Fruit fly (Drosophila melanogaster) whole organism, embryonic: ENCODE results near the gene Rbf.
A peak's percentile ranks its signal among the peaks of the same experiment; 100 is the strongest.

ENCODE experiments used
- C15 ChIP-seq: fragments of 200-800 bp; sonication (Bioruptor generic); IDR thresholded peaks from 3 replicates; pipeline ENCODE4 v1.3.6; 2022; ENCODE audit warnings: missing biosample characterization, missing genetic modification characterization
- CG10209 ChIP-seq: fragments of 200-800 bp; sonication (Bioruptor generic); optimal IDR thresholded peaks from 3 replicates; lab custom pipeline; 2017; ENCODE audit warnings: missing biosample characterization, mild to moderate bottlenecking, missing genetic modification characterization, missing genetic modification reagents
- CG10267 ChIP-seq: fragments of 200-800 bp; sonication (Bioruptor generic); optimal IDR thresholded peaks from 2 replicates; lab custom pipeline; 2018; ENCODE audit warnings: missing biosample characterization, mild to moderate bottlenecking, missing genetic modification characterization, moderate library complexity
- CG12236 ChIP-seq: fragments of 200-800 bp; sonication (Bioruptor generic); optimal IDR thresholded peaks from 2 replicates; lab custom pipeline; 2016; ENCODE audit warnings: missing biosample characterization, missing genetic modification characterization
- CG14050 ChIP-seq: fragments of 200-800 bp; sonication (Bioruptor generic); IDR thresholded peaks from 3 replicates; pipeline ENCODE4 v1.3.6; 2022; ENCODE audit warnings: missing biosample characterization, missing genetic modification characterization
- CG1529 ChIP-seq: fragments of 200-800 bp; sonication (Bioruptor generic); optimal IDR thresholded peaks from 3 replicates; lab custom pipeline; 2018; ENCODE audit warnings: missing biosample characterization, missing genetic modification characterization
- CG15514 ChIP-seq: fragments of 200-800 bp; sonication (Bioruptor generic); optimal IDR thresholded peaks from 3 replicates; lab custom pipeline; 2017; ENCODE audit warnings: missing biosample characterization, missing genetic modification characterization, mild to moderate bottlenecking, moderate library complexity, missing genetic modification reagents
- CG2712 ChIP-seq: fragments of 200-800 bp; optimal IDR thresholded peaks from 3 replicates; lab custom pipeline; 2019; ENCODE audit warnings: missing biosample characterization, mild to moderate bottlenecking, missing genetic modification characterization, moderate library complexity
- CG2875 ChIP-seq: fragments of 200-800 bp; sonication (Bioruptor generic); optimal IDR thresholded peaks from 2 replicates; lab custom pipeline; 2017; ENCODE audit warnings: missing biosample characterization, mild to moderate bottlenecking, missing genetic modification characterization, missing genetic modification reagents
- CG3726 ChIP-seq: fragments of 200-800 bp; sonication (Bioruptor generic); IDR thresholded peaks from 3 replicates; pipeline ENCODE4, ENCODE4 v1.3.6; 2022; ENCODE audit warnings: missing biosample characterization, missing genetic modification characterization
- CG3838 ChIP-seq: fragments of 200-800 bp; sonication (Bioruptor generic); optimal IDR thresholded peaks from 3 replicates; lab custom pipeline; 2016; ENCODE audit warnings: missing biosample characterization, missing genetic modification characterization
- CG3847 ChIP-seq: fragments of 200-800 bp; sonication (Bioruptor generic); IDR thresholded peaks from 2 replicates; pipeline ENCODE4 v1.3.6; 2022; ENCODE audit warnings: missing biosample characterization, missing genetic modification characterization
- CG6689 ChIP-seq: fragments of 200-800 bp; sonication (Bioruptor generic); IDR thresholded peaks from 2 replicates; pipeline ENCODE4 v1.3.6; 2022; ENCODE audit warnings: missing biosample characterization, missing genetic modification characterization
- CG8290 ChIP-seq, 3 experiments: fragments of 200-800 bp; sonication (Bioruptor generic); optimal IDR thresholded peaks; 2 replicates each; lab custom pipeline; 2016 to 2019; ENCODE audit warnings: missing biosample characterization in 3 of 3, missing genetic modification characterization in 3 of 3, mild to moderate bottlenecking in 2 of 3, moderate library complexity in 1 of 3
- CG9727 ChIP-seq: fragments of 200-800 bp; sonication (Bioruptor generic); optimal IDR thresholded peaks from 3 replicates; lab custom pipeline; 2017; ENCODE audit warnings: missing biosample characterization, mild to moderate bottlenecking, missing genetic modification characterization
- CHES-1-like ChIP-seq: fragments of 200-800 bp; sonication (Bioruptor generic); optimal IDR thresholded peaks from 2 replicates; lab custom pipeline; 2016; ENCODE audit warnings: missing biosample characterization, missing genetic modification characterization
- CoRest ChIP-seq: fragments of 200-800 bp; sonication (Bioruptor generic); optimal IDR thresholded peaks from 3 replicates; lab custom pipeline; 2018; ENCODE audit warnings: missing biosample characterization, mild to moderate bottlenecking, missing genetic modification characterization, moderate library complexity
- Dad ChIP-seq: fragments of 200-800 bp; sonication (Bioruptor generic); optimal IDR thresholded peaks from 3 replicates; lab custom pipeline; 2016; ENCODE audit warnings: missing biosample characterization, missing genetic modification characterization
- Doc2 ChIP-seq: fragments of 200-800 bp; sonication (Bioruptor generic); IDR thresholded peaks from 2 replicates; pipeline ENCODE4 v1.3.6; 2022; ENCODE audit warnings: missing biosample characterization, missing genetic modification characterization
- E2f1 ChIP-seq: fragments of 200-800 bp; sonication (Bioruptor generic); IDR thresholded peaks from 2 replicates; pipeline ENCODE4 v1.3.6; 2022; ENCODE audit warnings: missing biosample characterization, missing genetic modification characterization
- Fer2 ChIP-seq: fragments of 200-800 bp; sonication (Bioruptor generic); optimal IDR thresholded peaks from 2 replicates; lab custom pipeline; 2018; ENCODE audit warnings: missing biosample characterization, mild to moderate bottlenecking, missing genetic modification characterization, moderate library complexity
- Hr39 ChIP-seq: fragments of >200 bp; optimal IDR thresholded peaks from 2 replicates; lab custom pipeline; 2017
- Mad ChIP-seq: fragments of 200-800 bp; sonication (Bioruptor generic); optimal IDR thresholded peaks from 2 replicates; lab custom pipeline; 2016; ENCODE audit warnings: missing biosample characterization, missing genetic modification characterization
- NC2α ChIP-seq: fragments of 200-800 bp; sonication (Bioruptor generic); optimal IDR thresholded peaks from 2 replicates; lab custom pipeline; 2016; ENCODE audit warnings: missing biosample characterization, missing genetic modification characterization
- Neu2 ChIP-seq: fragments of 200-800 bp; sonication (Bioruptor generic); optimal IDR thresholded peaks from 3 replicates; lab custom pipeline; 2016; ENCODE audit warnings: missing biosample characterization, missing genetic modification characterization, borderline replicate concordance
- Sin3A ChIP-seq: fragments of >200 bp; optimal IDR thresholded peaks from 2 replicates; lab custom pipeline; 2018
- Sox102F ChIP-seq: fragments of 200-800 bp; sonication (Bioruptor generic); optimal IDR thresholded peaks from 2 replicates; lab custom pipeline; 2018; ENCODE audit warnings: missing biosample characterization, mild to moderate bottlenecking, missing genetic modification characterization, moderate library complexity
- Sry-δ ChIP-seq: fragments of 200-800 bp; sonication (Bioruptor generic); optimal IDR thresholded peaks from 2 replicates; lab custom pipeline; 2016; ENCODE audit warnings: missing biosample characterization, missing genetic modification characterization
- Vsx1 ChIP-seq: fragments of 200-800 bp; sonication (Bioruptor generic); optimal IDR thresholded peaks from 2 replicates; lab custom pipeline; 2017; ENCODE audit warnings: missing biosample characterization, mild to moderate bottlenecking, missing genetic modification characterization, missing genetic modification reagents
- ac ChIP-seq: fragments of 200-800 bp; sonication (Bioruptor generic); optimal IDR thresholded peaks from 3 replicates; lab custom pipeline; 2017; ENCODE audit warnings: missing biosample characterization, mild to moderate bottlenecking, missing genetic modification characterization
- az2 ChIP-seq: fragments of 200-800 bp; sonication (Bioruptor generic); optimal IDR thresholded peaks from 3 replicates; lab custom pipeline; 2016; ENCODE audit warnings: missing biosample characterization, missing genetic modification characterization
- bab2 ChIP-seq: fragments of 200-800 bp; sonication (Bioruptor generic); optimal IDR thresholded peaks from 2 replicates; lab custom pipeline; 2016; ENCODE audit warnings: missing biosample characterization, missing genetic modification characterization
- btn ChIP-seq: fragments of 200-800 bp; sonication (Bioruptor generic); optimal IDR thresholded peaks from 2 replicates; lab custom pipeline; 2016; ENCODE audit warnings: missing biosample characterization, missing genetic modification characterization
- da ChIP-seq: fragments of 200-800 bp; sonication (Bioruptor generic); optimal IDR thresholded peaks from 2 replicates; lab custom pipeline; 2016; ENCODE audit warnings: missing biosample characterization, missing genetic modification characterization
- dpn ChIP-seq, 2 experiments: fragments of 200-800 bp; sonication (Bioruptor generic); optimal IDR thresholded peaks; 3 replicates each; lab custom pipeline; 2016; ENCODE audit warnings: missing biosample characterization in 2 of 2, missing genetic modification characterization in 2 of 2
- ems ChIP-seq: fragments of 200-800 bp; sonication (Bioruptor generic); optimal IDR thresholded peaks from 3 replicates; lab custom pipeline; 2016; ENCODE audit warnings: missing biosample characterization, missing genetic modification characterization
- fd64A ChIP-seq: fragments of 200-800 bp; sonication (Bioruptor generic); optimal IDR thresholded peaks from 3 replicates; lab custom pipeline; 2018; ENCODE audit warnings: missing biosample characterization, mild to moderate bottlenecking, missing genetic modification characterization
- gem ChIP-seq: fragments of 200-800 bp; sonication (Bioruptor generic); optimal IDR thresholded peaks from 2 replicates; lab custom pipeline; 2019; ENCODE audit warnings: missing biosample characterization, mild to moderate bottlenecking, missing genetic modification characterization, moderate library complexity
- h ChIP-seq: fragments of >200 bp; optimal IDR thresholded peaks from 2 replicates; lab custom pipeline; 2017
- insv ChIP-seq, 2 experiments: fragments of 200-800 bp; sonication (Bioruptor generic); optimal IDR thresholded peaks; 3 replicates each; lab custom pipeline; 2016 to 2018; ENCODE audit warnings: missing biosample characterization in 2 of 2, missing genetic modification characterization in 2 of 2
- inv ChIP-seq: fragments of 200-800 bp; sonication (Bioruptor generic); IDR thresholded peaks from 2 replicates; pipeline ENCODE4 v1.3.6; 2022; ENCODE audit warnings: missing biosample characterization, missing genetic modification characterization; ENCODE audit not compliant: partially characterized antibody
- jumu ChIP-seq: fragments of 200-800 bp; sonication (Bioruptor generic); optimal IDR thresholded peaks from 3 replicates; lab custom pipeline; 2016; ENCODE audit warnings: missing biosample characterization, missing genetic modification characterization
- lilli ChIP-seq: fragments of 200-800 bp; sonication (Bioruptor generic); optimal IDR thresholded peaks from 3 replicates; lab custom pipeline; 2016; ENCODE audit warnings: missing biosample characterization, missing genetic modification characterization
- odd ChIP-seq: fragments of 200-800 bp; sonication (Bioruptor generic); optimal IDR thresholded peaks from 2 replicates; lab custom pipeline; 2017; ENCODE audit warnings: missing biosample characterization, mild to moderate bottlenecking, missing genetic modification characterization
- pita ChIP-seq: fragments of 200-800 bp; sonication (Bioruptor generic); optimal IDR thresholded peaks from 2 replicates; lab custom pipeline; 2017; ENCODE audit warnings: missing biosample characterization, mild to moderate bottlenecking, missing genetic modification characterization
- run ChIP-seq: fragments of 200-800 bp; sonication (Bioruptor generic); optimal IDR thresholded peaks from 3 replicates; lab custom pipeline; 2018; ENCODE audit warnings: missing biosample characterization, mild to moderate bottlenecking, missing genetic modification characterization
- sens ChIP-seq: fragments of 200-800 bp; sonication (Bioruptor generic); peaks from one replicate; lab custom pipeline; 2016; ENCODE audit warnings: missing biosample characterization, missing genetic modification characterization
- seq ChIP-seq: fragments of 200-800 bp; sonication (Bioruptor generic); IDR thresholded peaks from 2 replicates; pipeline ENCODE4 v1.3.6; 2022; ENCODE audit warnings: missing biosample characterization, missing genetic modification characterization
- so ChIP-seq: fragments of 200-800 bp; sonication (Bioruptor generic); IDR thresholded peaks from 3 replicates; pipeline ENCODE4 v1.3.6; 2022; ENCODE audit warnings: missing biosample characterization, missing genetic modification characterization
- zf30C ChIP-seq: fragments of 200-800 bp; sonication (Bioruptor generic); optimal IDR thresholded peaks from 3 replicates; lab custom pipeline; 2018; ENCODE audit warnings: missing biosample characterization, mild to moderate bottlenecking, missing genetic modification characterization

Rbf gene

DNA sequence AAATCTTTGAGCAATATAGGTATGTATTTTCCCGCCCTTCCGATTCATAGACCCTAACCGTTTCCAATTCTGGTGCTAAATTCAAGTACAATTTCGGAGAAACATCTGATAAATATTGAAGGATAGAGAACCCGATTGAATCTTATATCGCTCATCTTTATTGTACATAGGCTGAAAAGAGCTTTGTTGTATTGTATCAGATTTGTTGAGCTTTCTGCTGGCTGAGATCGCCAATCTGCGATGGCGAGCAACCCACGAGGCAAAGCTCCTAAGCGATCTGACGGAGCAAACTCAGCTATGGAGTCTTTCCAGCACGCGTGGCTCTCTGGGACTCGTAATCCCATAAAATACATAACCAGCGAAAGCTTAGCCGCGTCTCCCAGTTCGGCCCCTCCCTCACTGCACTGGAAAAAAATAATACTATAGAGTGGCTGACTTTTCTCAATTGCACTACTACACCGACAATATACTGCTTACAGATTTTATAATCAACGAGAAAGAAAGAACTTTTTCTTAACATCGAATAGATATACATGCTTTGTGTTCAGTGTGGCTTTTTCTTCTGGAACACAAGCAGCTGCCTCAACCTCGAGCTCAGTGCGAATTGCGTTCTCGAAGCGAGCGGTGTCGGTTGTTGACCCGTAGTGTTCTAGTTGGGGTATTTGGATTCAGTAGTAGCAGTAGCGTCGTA lies 45.5 kb downstream of the Rbf start (continued):
- TF ChIP-seq dpn (GFP tag; optimal IDR thresholded peaks at IDR 0.05; lab: Kevin White, UChicago), result peak; percentile 82 to 90
- TF ChIP-seq C15 (GFP tag; lab: Robert Waterston, UW), result peak; percentile 75; the same call in 2 of the 3 replicates
- TF ChIP-seq Vsx1, result peak; percentile 58
- peak; percentile 95 for TF ChIP-seq lilli (GFP tag; lab: Kevin White, UChicago)
- TF ChIP-seq pita (GFP tag; lab: Kevin White, UChicago), result no peak
- peak; percentile 62 for TF ChIP-seq CG1529 (GFP tag; lab: Kevin White, UChicago)
- TF ChIP-seq az2 (GFP tag; lab: Kevin White, UChicago), result peak; percentile 77
- peak; percentile 8 for TF ChIP-seq run (tag; lab: Kevin White, UChicago)
- peak; percentile 88 for TF ChIP-seq ems (GFP tag; lab: Kevin White, UChicago)
- TF ChIP-seq CG15514 (GFP tag; lab: Kevin White, UChicago), result peak; percentile 87
- peak; percentile 35 for TF ChIP-seq da
- TF ChIP-seq CG8290 (GFP tag; optimal IDR thresholded peaks at IDR 0.05; lab: Kevin White, UChicago), result peak; percentile 16
- TF ChIP-seq CG8290 (tag; optimal IDR thresholded peaks at IDR 0.05; lab: Kevin White, UChicago), result peak in 1 of 2 experiments; percentile 89
- TF ChIP-seq odd (GFP tag; lab: Kevin White, UChicago), result peak; percentile 54
- peak; percentile 61 for TF ChIP-seq CG10267
- peak; percentile 56 for TF ChIP-seq CG12236 (GFP tag; lab: Kevin White, UChicago)
- peak; percentile 31; the same call in 1 of the 2 replicates for TF ChIP-seq Doc2 (GFP tag; lab: Robert Waterston, UW)
- peak; percentile 89 for TF ChIP-seq CG3847 (GFP tag; lab: Robert Waterston, UW)
- peak; percentile 32 for TF ChIP-seq btn (GFP tag; lab: Kevin White, UChicago)
- TF ChIP-seq Fer2 (tag; lab: Kevin White, UChicago), result peak; percentile 55
- TF ChIP-seq CG2875 (GFP tag; lab: Kevin White, UChicago), result peak; percentile 64
- peak; percentile 73; the same call in 1 of the 3 replicates for TF ChIP-seq so (GFP tag; lab: Robert Waterston, UW)
- TF ChIP-seq h (lab: Kevin White, UChicago), result no peak
- TF ChIP-seq Sin3A, result no peak
- peak; percentile 56 for TF ChIP-seq CG3838 (GFP tag; lab: Kevin White, UChicago)
- TF ChIP-seq Sox102F (GFP tag; lab: Kevin White, UChicago), result peak; percentile 79
- TF ChIP-seq CG3726 (GFP tag; lab: Robert Waterston, UW), result 0 out of 3 replicates have a peak, but pooled peaks have one; percentile 61
- peak; percentile 8 for TF ChIP-seq NC2α (GFP tag; lab: Kevin White, UChicago)
- peak; percentile 80 for TF ChIP-seq CG10209 (GFP tag; lab: Kevin White, UChicago)
- peak; percentile 81 for TF ChIP-seq Mad (GFP tag; lab: Kevin White, UChicago)
- peak; percentile 87 for TF ChIP-seq bab2
- TF ChIP-seq CG9727 (GFP tag; lab: Kevin White, UChicago), result peak; percentile 71
- peak; percentile 79 for TF ChIP-seq CG14050 (GFP tag; lab: Robert Waterston, UW)
- no peak for TF ChIP-seq Neu2 (GFP tag; lab: Kevin White, UChicago)
- peak; percentile 52 for TF ChIP-seq Sry-δ (GFP tag; lab: Kevin White, UChicago)
- TF ChIP-seq CoRest (tag; lab: Kevin White, UChicago), result peak; percentile 78
- no peak for TF ChIP-seq inv (GFP tag; lab: Robert Waterston, UW)
- TF ChIP-seq seq (GFP tag; lab: Robert Waterston, UW), result peak; percentile 68
- peak; percentile 87 for TF ChIP-seq CHES-1-like (GFP tag; lab: Kevin White, UChicago)
- TF ChIP-seq CG2712 (tag; lab: Kevin White, UChicago), result peak; percentile 79
- TF ChIP-seq CG6689 (GFP tag; lab: Robert Waterston, UW), result peak; percentile 79
- TF ChIP-seq zf30C (GFP tag; lab: Kevin White, UChicago), result peak; percentile 78
- TF ChIP-seq Hr39, result no peak
- no peak for TF ChIP-seq insv (GFP tag; optimal IDR thresholded peaks at IDR 0.05; lab: Kevin White, UChicago)
- TF ChIP-seq sens, result peak; percentile 94
- peak; percentile 79 for TF ChIP-seq E2f1 (GFP tag; lab: Robert Waterston, UW)
- TF ChIP-seq Dad (GFP tag; lab: Kevin White, UChicago), result peak; percentile 81
- TF ChIP-seq jumu (GFP tag; lab: Kevin White, UChicago), result peak; percentile 76
- peak; percentile 41 for TF ChIP-seq fd64A
- TF ChIP-seq ac, result no peak
- TF ChIP-seq gem (tag; lab: Kevin White, UChicago), result peak; percentile 87
